Fruit fly (Drosophila melanogaster) whole organism, embryonic: ENCODE measurements around the gene CG9391.

Experiments
- Ada2b ChIP-seq: fragments of 200-800 bp; sonication (Bioruptor generic); IDR thresholded peaks from 2 replicates; pipeline ENCODE4 v1.3.6; 2022; ENCODE audit warnings: missing biosample characterization, missing genetic modification characterization
- Atf6 ChIP-seq: fragments of 200-800 bp; sonication (Bioruptor generic); IDR thresholded peaks from 2 replicates; pipeline ENCODE4 v1.3.6; 2022; ENCODE audit warnings: missing biosample characterization, missing genetic modification characterization
- BtbVII ChIP-seq: fragments of 200-800 bp; sonication (Bioruptor generic); optimal IDR thresholded peaks from 3 replicates; lab custom pipeline; 2017; ENCODE audit warnings: missing biosample characterization, mild to moderate bottlenecking, missing genetic modification characterization
- C15 ChIP-seq: fragments of 200-800 bp; sonication (Bioruptor generic); IDR thresholded peaks from 3 replicates; pipeline ENCODE4 v1.3.6; 2022; ENCODE audit warnings: missing biosample characterization, missing genetic modification characterization
- CG10366 ChIP-seq: fragments of 200-800 bp; sonication (Bioruptor generic); IDR thresholded peaks from 2 replicates; pipeline ENCODE4 v1.3.6; 2022; ENCODE audit warnings: missing biosample characterization, missing genetic modification characterization
- CG10959 ChIP-seq: fragments of 200-800 bp; sonication (Bioruptor generic); IDR thresholded peaks from 2 replicates; pipeline ENCODE4 v1.3.6; 2022; ENCODE audit warnings: missing biosample characterization, missing genetic modification characterization
- CG12071 ChIP-seq: fragments of 200-800 bp; sonication (Bioruptor generic); optimal IDR thresholded peaks from 3 replicates; lab custom pipeline; 2018; ENCODE audit warnings: missing biosample characterization, mild to moderate bottlenecking, missing genetic modification characterization
- CG12104 ChIP-seq: fragments of 200-800 bp; sonication (Bioruptor generic); optimal IDR thresholded peaks from 3 replicates; lab custom pipeline; 2016; ENCODE audit warnings: missing biosample characterization, missing genetic modification characterization
- CG12659 ChIP-seq: fragments of 200-800 bp; sonication (Bioruptor generic); optimal IDR thresholded peaks from 3 replicates; lab custom pipeline; 2017; ENCODE audit warnings: mild to moderate bottlenecking, missing biosample characterization, missing genetic modification reagents, missing genetic modification characterization
- CG13123 ChIP-seq: fragments of 200-800 bp; sonication (Bioruptor generic); optimal IDR thresholded peaks from 2 replicates; lab custom pipeline; 2016; ENCODE audit warnings: missing biosample characterization, missing genetic modification characterization
- CG15514 ChIP-seq: fragments of 200-800 bp; sonication (Bioruptor generic); optimal IDR thresholded peaks from 3 replicates; lab custom pipeline; 2017; ENCODE audit warnings: missing biosample characterization, missing genetic modification characterization, mild to moderate bottlenecking, moderate library complexity, missing genetic modification reagents
- CG1602 ChIP-seq: fragments of 200-800 bp; sonication (Bioruptor generic); optimal IDR thresholded peaks from 3 replicates; lab custom pipeline; 2016; ENCODE audit warnings: missing biosample characterization, missing genetic modification characterization
- CG16779 ChIP-seq: fragments of 200-800 bp; sonication (Bioruptor generic); IDR thresholded peaks from 2 replicates; pipeline ENCODE4 v1.3.6; 2022; ENCODE audit warnings: missing biosample characterization, missing genetic modification characterization
- CG17568 ChIP-seq: fragments of 200-800 bp; sonication (Bioruptor generic); optimal IDR thresholded peaks from 2 replicates; lab custom pipeline; 2018; ENCODE audit warnings: missing biosample characterization, mild to moderate bottlenecking, missing genetic modification characterization, moderate library complexity
- CG2678 ChIP-seq: fragments of 200-800 bp; sonication (Bioruptor generic); optimal IDR thresholded peaks from 3 replicates; lab custom pipeline; 2019; ENCODE audit warnings: missing biosample characterization, mild to moderate bottlenecking, missing genetic modification characterization, moderate library complexity
- CG30431 ChIP-seq: fragments of 200-800 bp; sonication (Bioruptor generic); optimal IDR thresholded peaks from 2 replicates; lab custom pipeline; 2017; ENCODE audit warnings: missing biosample characterization, missing genetic modification characterization
- CG31441 ChIP-seq: fragments of 200-800 bp; sonication (Bioruptor generic); IDR thresholded peaks from 2 replicates; pipeline ENCODE4 v1.3.6; 2022; ENCODE audit warnings: missing biosample characterization, missing genetic modification characterization
- CG32532 ChIP-seq: fragments of 200-800 bp; sonication (Bioruptor generic); IDR thresholded peaks from 2 replicates; pipeline ENCODE4 v1.3.6; 2022; ENCODE audit warnings: missing biosample characterization, missing genetic modification characterization
- CG3281 ChIP-seq: fragments of 200-800 bp; sonication (Bioruptor generic); optimal IDR thresholded peaks from 3 replicates; lab custom pipeline; 2017; ENCODE audit warnings: missing biosample characterization, mild to moderate bottlenecking, missing genetic modification characterization
- CG42726 ChIP-seq: fragments of 200-800 bp; sonication (Bioruptor generic); IDR thresholded peaks from 2 replicates; pipeline ENCODE4 v1.3.6; 2022; ENCODE audit warnings: missing biosample characterization, missing genetic modification characterization; ENCODE audit not compliant: partially characterized antibody
- CG4617 ChIP-seq: fragments of 200-800 bp; sonication (Bioruptor generic); optimal IDR thresholded peaks from 3 replicates; lab custom pipeline; 2016; ENCODE audit warnings: missing biosample characterization, missing genetic modification characterization, borderline replicate concordance
- CG7271 ChIP-seq: fragments of 200-800 bp; sonication (Bioruptor generic); optimal IDR thresholded peaks from 2 replicates; lab custom pipeline; 2018; ENCODE audit warnings: missing biosample characterization, mild to moderate bottlenecking, missing genetic modification characterization, moderate library complexity
- CG7372 ChIP-seq: fragments of 200-800 bp; sonication (Bioruptor generic); IDR thresholded peaks from 2 replicates; pipeline ENCODE4 v1.3.6; 2022; ENCODE audit warnings: missing biosample characterization, missing genetic modification characterization
- CG8359 ChIP-seq: fragments of 200-800 bp; sonication (Bioruptor generic); optimal IDR thresholded peaks from 2 replicates; lab custom pipeline; 2017; ENCODE audit warnings: missing biosample characterization, mild to moderate bottlenecking, missing genetic modification characterization, borderline replicate concordance
- Doc3 ChIP-seq: fragments of 200-800 bp; sonication (Bioruptor generic); IDR thresholded peaks from 3 replicates; pipeline ENCODE4 v1.3.6; 2022; ENCODE audit warnings: missing biosample characterization, missing genetic modification characterization; ENCODE audit not compliant: partially characterized antibody
- Ets97D ChIP-seq: fragments of 200-800 bp; sonication (Bioruptor generic); optimal IDR thresholded peaks from 3 replicates; lab custom pipeline; 2016; ENCODE audit warnings: missing biosample characterization, missing genetic modification characterization
- HLHmδ ChIP-seq: fragments of 200-800 bp; sonication (Bioruptor generic); optimal IDR thresholded peaks from 2 replicates; lab custom pipeline; 2018; ENCODE audit warnings: missing biosample characterization, mild to moderate bottlenecking, missing genetic modification characterization, moderate library complexity
- Hr3 ChIP-seq: fragments of 200-800 bp; sonication (Bioruptor generic); optimal IDR thresholded peaks from 3 replicates; lab custom pipeline; 2016; ENCODE audit warnings: missing biosample characterization, missing genetic modification characterization
- Lpt ChIP-seq: fragments of >200 bp; optimal IDR thresholded peaks from 2 replicates; lab custom pipeline; 2018; ENCODE audit warnings: missing biosample characterization, missing genetic modification characterization
- NC2α ChIP-seq: fragments of 200-800 bp; sonication (Bioruptor generic); optimal IDR thresholded peaks from 2 replicates; lab custom pipeline; 2016; ENCODE audit warnings: missing biosample characterization, missing genetic modification characterization
- PHDP ChIP-seq: fragments of 200-800 bp; sonication (Bioruptor generic); optimal IDR thresholded peaks from 3 replicates; lab custom pipeline; 2018; ENCODE audit warnings: missing biosample characterization, mild to moderate bottlenecking, missing genetic modification characterization, moderate library complexity
- Side ChIP-seq: fragments of 200-800 bp; sonication (Bioruptor generic); optimal IDR thresholded peaks from 2 replicates; lab custom pipeline; 2016; ENCODE audit warnings: missing biosample characterization, missing genetic modification characterization
- Sry-δ ChIP-seq: fragments of 200-800 bp; sonication (Bioruptor generic); optimal IDR thresholded peaks from 2 replicates; lab custom pipeline; 2016; ENCODE audit warnings: missing biosample characterization, missing genetic modification characterization
- Trl ChIP-seq, 3 experiments: fragments of >200 bp in 2 of 3; fragments of 200-800 bp in 1 of 3; sonication (Bioruptor generic) in 1 of 3; optimal IDR thresholded peaks; 2 replicates in 1 of 3; 3 replicates in 2 of 3; lab custom pipeline; 2016 to 2017; ENCODE audit warnings: missing biosample characterization in 1 of 3, missing genetic modification characterization in 1 of 3
- ase ChIP-seq: fragments of 200-800 bp; sonication (Bioruptor generic); IDR thresholded peaks from 3 replicates; pipeline ENCODE4 v1.3.6; 2022; ENCODE audit warnings: missing biosample characterization, missing genetic modification characterization
- chn ChIP-seq: fragments of 200-800 bp; sonication (Bioruptor generic); optimal IDR thresholded peaks from 2 replicates; lab custom pipeline; 2016; ENCODE audit warnings: missing biosample characterization, missing genetic modification characterization
- disco-r ChIP-seq: fragments of 200-800 bp; sonication (Bioruptor generic); optimal IDR thresholded peaks from 2 replicates; lab custom pipeline; 2016; ENCODE audit warnings: missing biosample characterization, missing genetic modification characterization
- eve ChIP-seq, 2 experiments: fragments of >200 bp; optimal IDR thresholded peaks; 2 replicates each; lab custom pipeline; 2017; ENCODE audit warnings: missing biosample characterization in 2 of 2, missing genetic modification characterization in 2 of 2
- lab ChIP-seq: fragments of 200-800 bp; sonication (Bioruptor generic); optimal IDR thresholded peaks from 3 replicates; lab custom pipeline; 2017; ENCODE audit warnings: missing biosample characterization, missing genetic modification characterization, mild to moderate bottlenecking, moderate library complexity, missing genetic modification reagents
- mam ChIP-seq: fragments of 200-800 bp; sonication (Bioruptor generic); optimal IDR thresholded peaks from 3 replicates; lab custom pipeline; 2016; ENCODE audit warnings: missing biosample characterization, missing genetic modification characterization
- otp ChIP-seq: fragments of 200-800 bp; sonication (Bioruptor generic); IDR thresholded peaks from 3 replicates; pipeline ENCODE4, ENCODE4 v1.3.6; 2022; ENCODE audit warnings: missing biosample characterization, missing genetic modification characterization
- pros ChIP-seq: fragments of 200-800 bp; sonication (Bioruptor generic); optimal IDR thresholded peaks from 3 replicates; lab custom pipeline; 2019; ENCODE audit warnings: missing biosample characterization, mild to moderate bottlenecking, missing genetic modification characterization, moderate library complexity
- ranshi ChIP-seq: fragments of 200-800 bp; sonication (Bioruptor generic); IDR thresholded peaks from 2 replicates; pipeline ENCODE4 v1.3.6; 2022; ENCODE audit warnings: missing biosample characterization, missing genetic modification characterization
- row ChIP-seq: fragments of 200-800 bp; sonication (Bioruptor generic); IDR thresholded peaks from 3 replicates; pipeline ENCODE4 v1.3.6; 2022; ENCODE audit warnings: missing biosample characterization, missing genetic modification characterization
- run ChIP-seq: fragments of 200-800 bp; sonication (Bioruptor generic); optimal IDR thresholded peaks from 3 replicates; lab custom pipeline; 2018; ENCODE audit warnings: missing biosample characterization, mild to moderate bottlenecking, missing genetic modification characterization
- sim ChIP-seq: fragments of 200-800 bp; sonication (Bioruptor generic); IDR thresholded peaks from 2 replicates; pipeline ENCODE4 v1.3.6; 2022; ENCODE audit warnings: missing biosample characterization, missing genetic modification characterization
- stwl ChIP-seq: fragments of 200-800 bp; sonication (Bioruptor generic); optimal IDR thresholded peaks from 3 replicates; lab custom pipeline; 2018; ENCODE audit warnings: missing biosample characterization, mild to moderate bottlenecking, missing genetic modification characterization, moderate library complexity
- tgo ChIP-seq: fragments of 200-800 bp; sonication (Bioruptor generic); IDR thresholded peaks from 3 replicates; pipeline ENCODE4 v1.3.6; 2022; ENCODE audit warnings: missing biosample characterization, missing genetic modification characterization
- twi ChIP-seq: fragments of 200-800 bp; optimal IDR thresholded peaks from 2 replicates; lab custom pipeline; 2019; ENCODE audit warnings: missing biosample characterization, mild to moderate bottlenecking, missing genetic modification characterization, moderate library complexity
- tx ChIP-seq: fragments of 200-800 bp; sonication (Bioruptor generic); optimal IDR thresholded peaks from 2 replicates; lab custom pipeline; 2016; ENCODE audit warnings: missing biosample characterization, missing genetic modification characterization
- zfh1 ChIP-seq: fragments of 200-800 bp; sonication (Bioruptor generic); IDR thresholded peaks from 3 replicates; pipeline ENCODE4 v1.3.6; 2022; ENCODE audit warnings: missing biosample characterization, missing genetic modification characterization

Gene CG9391

DNA sequence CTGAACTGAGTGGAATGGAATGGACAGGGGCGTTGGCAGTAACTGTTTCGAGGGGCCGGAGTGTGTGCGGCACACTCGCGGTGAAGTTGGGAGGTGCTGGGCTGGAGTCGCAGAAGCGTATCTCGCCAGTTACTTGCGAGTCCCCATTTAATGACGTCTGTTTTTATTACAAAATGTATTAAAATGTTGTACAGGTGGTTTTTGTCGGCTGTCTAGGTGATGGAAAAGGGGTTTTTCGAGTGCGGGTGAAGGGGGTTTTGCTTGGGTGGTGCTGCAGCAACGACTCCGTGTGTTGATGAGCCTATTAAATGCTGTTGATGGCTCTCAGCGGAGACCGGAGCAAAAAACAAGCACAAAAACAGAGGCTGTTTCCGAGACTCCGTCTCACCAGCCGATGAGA, 16.8 kb downstream of the CG9391 start (continued):
- TF ChIP-seq BtbVII (GFP tag; lab: Kevin White, UChicago) (no peak), PHDP (no peak), CG1602 (GFP tag; lab: Kevin White, UChicago) (no peak), CG16779 (GFP tag; lab: Robert Waterston, UW) (no peak), CG13123 (GFP tag; lab: Kevin White, UChicago) (no peak), NC2α (GFP tag; lab: Kevin White, UChicago) (no peak), CG12104 (GFP tag; lab: Kevin White, UChicago) (no peak), CG10959 (no peak), Lpt (no peak), CG10366 (GFP tag; lab: Robert Waterston, UW) (0 out of 2 replicates have a peak, but pooled peaks have one; percentile 18), tgo (no peak), eve (GFP tag; optimal IDR thresholded peaks at IDR 0.05; lab: Kevin White, UChicago) (no peak), Sry-δ (GFP tag; lab: Kevin White, UChicago) (no peak), stwl (tag; lab: Kevin White, UChicago) (no peak), Doc3 (GFP tag; lab: Robert Waterston, UW) (no peak), CG42726 (GFP tag; lab: Robert Waterston, UW) (no peak), CG12659 (GFP tag; lab: Kevin White, UChicago) (peak; percentile 24), ranshi (GFP tag; lab: Robert Waterston, UW) (0 out of 2 replicates have a peak, but pooled peaks have one; percentile 21), lab (GFP tag; lab: Kevin White, UChicago) (no peak), chn (GFP tag; lab: Kevin White, UChicago) (no peak), ase (GFP tag; lab: Robert Waterston, UW) (0 out of 3 replicates have a peak, but pooled peaks have one; percentile 19), CG30431 (GFP tag; lab: Kevin White, UChicago) (no peak), Hr3 (GFP tag; lab: Kevin White, UChicago) (peak; percentile 17), C15 (no peak), CG15514 (GFP tag; lab: Kevin White, UChicago) (no peak), CG12071 (GFP tag; lab: Kevin White, UChicago) (no peak), Trl (optimal IDR thresholded peaks at IDR 0.05; lab: Kevin White, UChicago) (no peak), Trl (GFP tag; optimal IDR thresholded peaks at IDR 0.05; lab: Kevin White, UChicago) (no peak), row (GFP tag; lab: Robert Waterston, UW) (peak; percentile 44; the same call in 2 of the 3 replicates), zfh1 (GFP tag; lab: Robert Waterston, UW) (peak; percentile 49; the same call in 1 of the 3 replicates), CG7271 (tag; lab: Kevin White, UChicago) (no peak), tx (no peak), CG3281 (no peak), CG32532 (peak; percentile 42; the same call in 1 of the 2 replicates), disco-r (no peak), Side (no peak), mam (GFP tag; lab: Kevin White, UChicago) (no peak), CG7372 (no peak), Ada2b (GFP tag; lab: Robert Waterston, UW) (no peak), pros (GFP tag; lab: Kevin White, UChicago) (peak; percentile 17), CG4617 (GFP tag; lab: Kevin White, UChicago) (no peak), CG17568 (GFP tag; lab: Kevin White, UChicago) (no peak), Atf6 (0 out of 2 replicates have a peak, but pooled peaks have one; percentile 30), run (tag; lab: Kevin White, UChicago) (no peak), CG8359 (GFP tag; lab: Kevin White, UChicago) (no peak), HLHmδ (GFP tag; lab: Kevin White, UChicago) (no peak), otp (GFP tag; lab: Robert Waterston, UW) (no peak), Ets97D (GFP tag; lab: Kevin White, UChicago) (no peak), CG31441 (no peak), twi (tag; lab: Kevin White, UChicago) (no peak), CG2678 (tag; lab: Kevin White, UChicago) (peak; percentile 37), sim (no peak)
